Fruit fly (Drosophila melanogaster) whole organism, embryonic: ENCODE data around the gene CG10702.

Experiments used
- Atf3 ChIP-seq: fragments of 200-800 bp; sonication (Bioruptor generic); optimal IDR thresholded peaks from 3 replicates; lab custom pipeline; 2016; ENCODE audit warnings: missing biosample characterization, missing genetic modification characterization
- CG10321 ChIP-seq: fragments of 200-800 bp; sonication (Bioruptor generic); IDR thresholded peaks from 2 replicates; pipeline ENCODE4 v1.3.6; 2022; ENCODE audit warnings: missing biosample characterization, missing genetic modification characterization
- CG11695 ChIP-seq: fragments of 200-800 bp; sonication (Bioruptor generic); IDR thresholded peaks from 3 replicates; pipeline ENCODE4 v1.3.6; 2022; ENCODE audit warnings: missing biosample characterization, missing genetic modification characterization
- CG13424 ChIP-seq: fragments of 200-800 bp; sonication (Bioruptor generic); optimal IDR thresholded peaks from 2 replicates; lab custom pipeline; 2019; ENCODE audit warnings: missing biosample characterization, mild to moderate bottlenecking, missing genetic modification characterization, moderate library complexity
- CG15073 ChIP-seq: fragments of 200-800 bp; sonication (Bioruptor generic); optimal IDR thresholded peaks from 2 replicates; lab custom pipeline; 2016; ENCODE audit warnings: missing biosample characterization, missing genetic modification characterization
- CG17328 ChIP-seq: fragments of 200-800 bp; sonication (Bioruptor generic); IDR thresholded peaks from 2 replicates; pipeline ENCODE4 v1.3.6; 2022; ENCODE audit warnings: missing biosample characterization, missing genetic modification characterization
- CG17359 ChIP-seq: fragments of 200-800 bp; sonication (Bioruptor generic); optimal IDR thresholded peaks from 3 replicates; lab custom pipeline; 2018; ENCODE audit warnings: missing biosample characterization, mild to moderate bottlenecking, missing genetic modification characterization, moderate library complexity
- CG18599 ChIP-seq: fragments of 200-800 bp; sonication (Bioruptor generic); optimal IDR thresholded peaks from 3 replicates; lab custom pipeline; 2017; ENCODE audit warnings: missing biosample characterization, missing genetic modification characterization, mild to moderate bottlenecking, moderate library complexity, missing genetic modification reagents
- CG18764 ChIP-seq: fragments of 200-800 bp; sonication (Bioruptor generic); optimal IDR thresholded peaks from 3 replicates; lab custom pipeline; 2016; ENCODE audit warnings: missing biosample characterization, missing genetic modification characterization
- CG2202 ChIP-seq: fragments of 200-800 bp; sonication (Bioruptor generic); optimal IDR thresholded peaks from 2 replicates; lab custom pipeline; 2018; ENCODE audit warnings: missing biosample characterization, mild to moderate bottlenecking, missing genetic modification characterization
- CG31224 ChIP-seq: fragments of 200-800 bp; sonication (Bioruptor generic); IDR thresholded peaks from 2 replicates; pipeline ENCODE4 v1.3.6; 2022; ENCODE audit warnings: missing biosample characterization, missing genetic modification characterization
- CG31365 ChIP-seq: fragments of 200-800 bp; sonication (Bioruptor generic); optimal IDR thresholded peaks from 2 replicates; lab custom pipeline; 2018; ENCODE audit warnings: missing biosample characterization, mild to moderate bottlenecking, missing genetic modification characterization
- CG31388 ChIP-seq: fragments of 200-800 bp; sonication (Bioruptor generic); optimal IDR thresholded peaks from 2 replicates; lab custom pipeline; 2016; ENCODE audit warnings: missing biosample characterization, missing genetic modification characterization
- CG3847 ChIP-seq: fragments of 200-800 bp; sonication (Bioruptor generic); IDR thresholded peaks from 2 replicates; pipeline ENCODE4 v1.3.6; 2022; ENCODE audit warnings: missing biosample characterization, missing genetic modification characterization
- CG42726 ChIP-seq: fragments of 200-800 bp; sonication (Bioruptor generic); IDR thresholded peaks from 2 replicates; pipeline ENCODE4 v1.3.6; 2022; ENCODE audit warnings: missing biosample characterization, missing genetic modification characterization; ENCODE audit not compliant: partially characterized antibody
- CG6654 ChIP-seq: fragments of 200-800 bp; sonication (Bioruptor generic); optimal IDR thresholded peaks from 2 replicates; lab custom pipeline; 2017; ENCODE audit warnings: missing biosample characterization, mild to moderate bottlenecking, missing genetic modification characterization
- CG6683 ChIP-seq: fragments of 200-800 bp; sonication (Bioruptor generic); optimal IDR thresholded peaks from 2 replicates; lab custom pipeline; 2017; ENCODE audit warnings: missing biosample characterization, mild to moderate bottlenecking, missing genetic modification characterization, missing genetic modification reagents
- CG6765 ChIP-seq: fragments of 200-800 bp; sonication (Bioruptor generic); optimal IDR thresholded peaks from 3 replicates; lab custom pipeline; 2017; ENCODE audit warnings: missing biosample characterization, mild to moderate bottlenecking, missing genetic modification characterization
- CG6854 ChIP-seq: fragments of 200-800 bp; sonication (Bioruptor generic); optimal IDR thresholded peaks from 3 replicates; lab custom pipeline; 2017; ENCODE audit warnings: missing biosample characterization, mild to moderate bottlenecking, missing genetic modification characterization
- CG8089 ChIP-seq: fragments of 200-800 bp; sonication (Bioruptor generic); optimal IDR thresholded peaks from 3 replicates; lab custom pipeline; 2016; ENCODE audit warnings: missing biosample characterization, missing genetic modification characterization
- HmgZ ChIP-seq: fragments of 200-800 bp; sonication (Bioruptor generic); optimal IDR thresholded peaks from 2 replicates; lab custom pipeline; 2018; ENCODE audit warnings: missing biosample characterization, mild to moderate bottlenecking, missing genetic modification characterization
- Lhr ChIP-seq: fragments of 200-800 bp; sonication (Bioruptor generic); optimal IDR thresholded peaks from 3 replicates; lab custom pipeline; 2017; ENCODE audit warnings: mild to moderate bottlenecking, missing biosample characterization, missing genetic modification reagents, missing genetic modification characterization
- Meics ChIP-seq: fragments of 200-800 bp; sonication (Bioruptor generic); optimal IDR thresholded peaks from 2 replicates; lab custom pipeline; 2017; ENCODE audit warnings: missing biosample characterization, mild to moderate bottlenecking, missing genetic modification characterization
- Oli ChIP-seq: fragments of 200-800 bp; sonication (Bioruptor generic); optimal IDR thresholded peaks from 2 replicates; lab custom pipeline; 2018; ENCODE audit warnings: missing biosample characterization, mild to moderate bottlenecking, missing genetic modification characterization, moderate library complexity
- PHDP ChIP-seq: fragments of 200-800 bp; sonication (Bioruptor generic); optimal IDR thresholded peaks from 3 replicates; lab custom pipeline; 2018; ENCODE audit warnings: missing biosample characterization, mild to moderate bottlenecking, missing genetic modification characterization, moderate library complexity
- Rfx ChIP-seq: fragments of 200-800 bp; sonication (Bioruptor generic); IDR thresholded peaks from 2 replicates; pipeline ENCODE4 v1.3.6; 2022; ENCODE audit warnings: missing biosample characterization, missing genetic modification characterization
- Scr ChIP-seq: fragments of 200-800 bp; sonication (Bioruptor generic); IDR thresholded peaks from 2 replicates; pipeline ENCODE4 v1.3.6; 2022; ENCODE audit warnings: missing biosample characterization, missing genetic modification characterization; ENCODE audit not compliant: partially characterized antibody
- Six4 ChIP-seq: fragments of 200-800 bp; sonication (Bioruptor generic); optimal IDR thresholded peaks from 2 replicates; lab custom pipeline; 2016; ENCODE audit warnings: missing biosample characterization, missing genetic modification characterization
- Sox102F ChIP-seq: fragments of 200-800 bp; sonication (Bioruptor generic); optimal IDR thresholded peaks from 2 replicates; lab custom pipeline; 2018; ENCODE audit warnings: missing biosample characterization, mild to moderate bottlenecking, missing genetic modification characterization, moderate library complexity
- ab ChIP-seq: fragments of 200-800 bp; sonication (Bioruptor generic); optimal IDR thresholded peaks from 2 replicates; lab custom pipeline; 2016; ENCODE audit warnings: missing biosample characterization, missing genetic modification characterization
- ato ChIP-seq: fragments of 200-800 bp; sonication (Bioruptor generic); IDR thresholded peaks from 2 replicates; pipeline ENCODE4 v1.3.6; 2022; ENCODE audit warnings: missing biosample characterization, missing genetic modification characterization; ENCODE audit not compliant: partially characterized antibody
- bbx ChIP-seq: fragments of 200-800 bp; sonication (Bioruptor generic); IDR thresholded peaks from 2 replicates; pipeline ENCODE4 v1.3.6; 2022; ENCODE audit warnings: missing biosample characterization, missing genetic modification characterization; ENCODE audit not compliant: partially characterized antibody
- chm ChIP-seq: fragments of 200-800 bp; sonication (Bioruptor generic); IDR thresholded peaks from 2 replicates; pipeline ENCODE4 v1.3.6; 2022; ENCODE audit warnings: missing biosample characterization, missing genetic modification characterization
- da ChIP-seq: fragments of 200-800 bp; sonication (Bioruptor generic); optimal IDR thresholded peaks from 2 replicates; lab custom pipeline; 2016; ENCODE audit warnings: missing biosample characterization, missing genetic modification characterization
- dm ChIP-seq: fragments of 200-800 bp; sonication (Bioruptor generic); optimal IDR thresholded peaks from 3 replicates; lab custom pipeline; 2016; ENCODE audit warnings: missing biosample characterization, missing genetic modification characterization
- eyg ChIP-seq: fragments of 200-800 bp; sonication (Bioruptor generic); optimal IDR thresholded peaks from 3 replicates; lab custom pipeline; 2016; ENCODE audit warnings: missing biosample characterization, missing genetic modification characterization
- fd64A ChIP-seq: fragments of 200-800 bp; sonication (Bioruptor generic); optimal IDR thresholded peaks from 3 replicates; lab custom pipeline; 2018; ENCODE audit warnings: missing biosample characterization, mild to moderate bottlenecking, missing genetic modification characterization
- gcm2 ChIP-seq: fragments of 200-800 bp; sonication (Bioruptor generic); optimal IDR thresholded peaks from 2 replicates; lab custom pipeline; 2016; ENCODE audit warnings: missing biosample characterization, missing genetic modification characterization
- insv ChIP-seq, 2 experiments: fragments of 200-800 bp; sonication (Bioruptor generic); optimal IDR thresholded peaks; 3 replicates each; lab custom pipeline; 2016 to 2018; ENCODE audit warnings: missing biosample characterization in 2 of 2, missing genetic modification characterization in 2 of 2
- kay ChIP-seq: fragments of 200-800 bp; sonication (Bioruptor generic); optimal IDR thresholded peaks from 2 replicates; lab custom pipeline; 2016; ENCODE audit warnings: missing biosample characterization, missing genetic modification characterization
- klu ChIP-seq: fragments of 200-800 bp; sonication (Bioruptor generic); IDR thresholded peaks from 2 replicates; pipeline ENCODE4 v1.3.6; 2022; ENCODE audit warnings: missing biosample characterization, missing genetic modification characterization
- lbe ChIP-seq: fragments of 200-800 bp; sonication (Bioruptor generic); optimal IDR thresholded peaks from 2 replicates; lab custom pipeline; 2016; ENCODE audit warnings: missing biosample characterization, mild to moderate bottlenecking, missing genetic modification characterization
- mam ChIP-seq: fragments of 200-800 bp; sonication (Bioruptor generic); optimal IDR thresholded peaks from 3 replicates; lab custom pipeline; 2016; ENCODE audit warnings: missing biosample characterization, missing genetic modification characterization
- mld ChIP-seq: fragments of 200-800 bp; sonication (Bioruptor generic); IDR thresholded peaks from 3 replicates; pipeline ENCODE4 v1.3.6; 2022; ENCODE audit warnings: missing biosample characterization, missing genetic modification characterization; ENCODE audit not compliant: partially characterized antibody
- peb ChIP-seq: fragments of 200-800 bp; sonication (Bioruptor generic); IDR thresholded peaks from 2 replicates; pipeline ENCODE4 v1.3.6; 2022; ENCODE audit warnings: missing biosample characterization, missing genetic modification characterization
- pum ChIP-seq: fragments of 200-800 bp; sonication (Bioruptor generic); optimal IDR thresholded peaks from 2 replicates; lab custom pipeline; 2016; ENCODE audit warnings: missing biosample characterization, missing genetic modification characterization
- sd ChIP-seq: fragments of 200-800 bp; sonication (Bioruptor generic); optimal IDR thresholded peaks from 3 replicates; lab custom pipeline; 2018; ENCODE audit warnings: missing biosample characterization, mild to moderate bottlenecking, missing genetic modification characterization, moderate library complexity
- ttk ChIP-seq: fragments of 200-800 bp; sonication (Bioruptor generic); IDR thresholded peaks from 2 replicates; pipeline ENCODE4 v2.1.2; 2022; ENCODE audit warnings: missing biosample characterization, missing genetic modification characterization

The CG10702 gene

DNA sequence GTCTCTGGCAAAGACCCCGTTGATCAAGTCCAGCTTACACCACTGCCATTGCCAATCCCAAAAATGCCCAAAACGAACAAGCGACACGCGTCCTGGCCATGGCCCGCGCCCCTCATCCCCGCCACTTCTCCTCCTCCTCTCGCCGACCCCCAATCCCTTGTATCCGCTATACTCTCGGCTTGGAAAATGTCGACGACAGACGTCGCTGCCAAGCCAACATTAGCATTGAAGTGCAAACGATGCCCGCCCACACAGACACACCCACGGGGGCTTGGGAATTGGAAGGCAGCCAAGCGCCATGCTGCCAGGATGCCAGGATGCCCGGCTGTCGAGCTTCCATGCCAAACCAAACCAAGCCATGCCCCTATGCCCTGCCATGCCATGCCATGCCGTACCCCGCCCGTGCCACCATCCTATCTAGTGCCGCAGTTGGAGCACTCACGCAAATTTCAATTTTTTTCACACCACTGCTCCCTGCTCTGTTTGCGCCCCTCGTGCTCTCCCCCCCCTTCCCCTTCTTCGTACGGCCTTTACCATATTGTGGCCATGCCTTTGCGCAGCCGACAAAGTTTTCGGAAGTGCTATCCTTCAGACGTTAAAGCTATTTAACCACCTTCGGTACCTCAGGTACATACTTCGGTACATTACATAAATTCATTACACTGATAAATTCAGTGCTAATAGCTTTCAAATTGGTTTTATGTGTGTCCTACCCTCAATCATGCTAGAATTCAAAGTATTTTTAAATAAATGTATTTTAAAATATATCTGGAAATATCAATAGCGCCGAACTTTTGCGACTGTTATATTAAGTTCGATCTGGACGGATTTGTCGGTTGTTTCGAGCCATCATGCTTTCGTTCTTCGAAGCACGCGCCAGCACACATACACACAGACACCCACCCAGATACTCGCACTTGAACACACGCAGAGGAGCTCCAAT lies 48.1 kb downstream of the CG10702 start (continued):
- peak; percentile 53 for TF ChIP-seq sd (tag; lab: Kevin White, UChicago)
- TF ChIP-seq insv (GFP tag; optimal IDR thresholded peaks at IDR 0.05; lab: Kevin White, UChicago) = peak in 1 of 2 experiments; percentile 44
- TF ChIP-seq mam (GFP tag; lab: Kevin White, UChicago) = peak; percentile 20
- no peak for TF ChIP-seq chm (GFP tag; lab: Robert Waterston, UW)
- no peak for TF ChIP-seq CG10321 (GFP tag; lab: Robert Waterston, UW)
- TF ChIP-seq Six4 (GFP tag; lab: Kevin White, UChicago) = peak; percentile 1
- TF ChIP-seq CG18599 (GFP tag; lab: Kevin White, UChicago) = peak; percentile 91
- TF ChIP-seq mld (GFP tag; lab: Robert Waterston, UW) = no peak
- peak; percentile 70 for TF ChIP-seq CG17328 (GFP tag; lab: Robert Waterston, UW)
- peak; percentile 68 for TF ChIP-seq HmgZ (tag; lab: Kevin White, UChicago)
- peak; percentile 88 for TF ChIP-seq Oli (tag; lab: Kevin White, UChicago)
- TF ChIP-seq eyg (GFP tag; lab: Kevin White, UChicago) = no peak
- peak; percentile 65 for TF ChIP-seq lbe (GFP tag; lab: Kevin White, UChicago)
- TF ChIP-seq CG42726 = no peak
- peak; percentile 72 for TF ChIP-seq CG17359 (tag; lab: Kevin White, UChicago)
- no peak for TF ChIP-seq ato (GFP tag; lab: Robert Waterston, UW)
- no peak for TF ChIP-seq bbx
- TF ChIP-seq CG8089 (GFP tag; lab: Kevin White, UChicago) = peak; percentile 13
- peak; percentile 63 for TF ChIP-seq CG6683 (GFP tag; lab: Kevin White, UChicago)
- no peak for TF ChIP-seq CG31388 (GFP tag; lab: Kevin White, UChicago)
- peak; percentile 40 for TF ChIP-seq fd64A (GFP tag; lab: Kevin White, UChicago)
- no peak for TF ChIP-seq CG31224 (GFP tag; lab: Robert Waterston, UW)
- peak; percentile 83 for TF ChIP-seq Meics (GFP tag; lab: Kevin White, UChicago)
- TF ChIP-seq Sox102F = peak; percentile 84
- peak; percentile 73 for TF ChIP-seq CG6854 (GFP tag; lab: Kevin White, UChicago)
- TF ChIP-seq CG2202 (tag; lab: Kevin White, UChicago) = peak; percentile 66
- peak; percentile 34 for TF ChIP-seq CG18764 (GFP tag; lab: Kevin White, UChicago)
- TF ChIP-seq peb (GFP tag; lab: Robert Waterston, UW) = no peak; the same call in 1 of the 2 replicates
- no peak for TF ChIP-seq gcm2
- no peak for TF ChIP-seq dm (GFP tag; lab: Kevin White, UChicago)
- TF ChIP-seq pum (GFP tag; lab: Kevin White, UChicago) = peak; percentile 35
- peak; percentile 6 for TF ChIP-seq kay (GFP tag; lab: Kevin White, UChicago)
- TF ChIP-seq Scr (GFP tag; lab: Robert Waterston, UW) = no peak
- TF ChIP-seq ab (GFP tag; lab: Kevin White, UChicago) = no peak
- peak; percentile 38 for TF ChIP-seq CG6654 (GFP tag; lab: Kevin White, UChicago)
- peak; percentile 66; the same call in 1 of the 2 replicates for TF ChIP-seq klu (GFP tag; lab: Robert Waterston, UW)
- peak; percentile 89 for TF ChIP-seq CG13424 (tag; lab: Kevin White, UChicago)
- TF ChIP-seq Lhr (GFP tag; lab: Kevin White, UChicago) = peak; percentile 36
- no peak for TF ChIP-seq da (GFP tag; lab: Kevin White, UChicago)
- peak; percentile 85 for TF ChIP-seq PHDP
- TF ChIP-seq Atf3 = no peak
- TF ChIP-seq CG6765 (GFP tag; lab: Kevin White, UChicago) = peak; percentile 23
- peak; percentile 79 for TF ChIP-seq CG11695 (GFP tag; lab: Robert Waterston, UW)
- peak; percentile 25 for TF ChIP-seq CG31365
- peak; percentile 65; the same call in 1 of the 2 replicates for TF ChIP-seq ttk
- TF ChIP-seq CG15073 (GFP tag; lab: Kevin White, UChicago) = peak; percentile 4
- TF ChIP-seq CG3847 (GFP tag; lab: Robert Waterston, UW) = peak; percentile 69
- peak; percentile 81 for TF ChIP-seq Rfx (GFP tag; lab: Robert Waterston, UW)
